Worm (Caenorhabditis elegans) whole organism, L4/young adult: Measurements from ENCODE around the gene C10A4.7.
"Not testable (repeated sequence)": the region's sequence is repeated elsewhere in the genome, so short reads cannot be mapped to it uniquely, and the experiment has no call there.

Source experiments
- W03F9.2 ChIP-seq: fragments of 150-350 bp; optimal IDR thresholded peaks from 2 replicates; lab custom pipeline; 2014; ENCODE audit warnings: missing biosample characterization, missing genetic modification characterization
- dao-5 ChIP-seq: sonication (generic microtip); optimal IDR thresholded peaks from 2 replicates; lab custom pipeline; 2016; ENCODE audit warnings: missing genotype, missing genetic modification characterization, moderate library complexity, missing compliant biosample characterization
- him-1 ChIP-seq: sonication (generic microtip); optimal IDR thresholded peaks from 2 replicates; lab custom pipeline; 2016; ENCODE audit warnings: missing genotype, missing genetic modification reagents, missing genetic modification characterization, missing compliant biosample characterization

- not testable (repeated sequence) for TF ChIP-seq him-1, dao-5, W03F9.2 (tag; lab: Kevin White, UChicago)
Measured at ce11 chrX:7365267-7365666, 50.1 kb downstream of the C10A4.7 start, which contains the start of gene C56G3.2.
